Fruit fly (Drosophila melanogaster) whole organism, embryonic: ENCODE results near the gene Vps2.

ENCODE experiments used
- Abd-B ChIP-seq: fragments of 200-800 bp; sonication (Bioruptor generic); optimal IDR thresholded peaks from 2 replicates; lab custom pipeline; 2018; ENCODE audit warnings: missing biosample characterization, mild to moderate bottlenecking, missing genetic modification characterization, moderate library complexity
- Aef1 ChIP-seq: fragments of 200-800 bp; sonication (Bioruptor generic); IDR thresholded peaks from 3 replicates; pipeline ENCODE4 v1.3.6; 2022; ENCODE audit warnings: missing biosample characterization, missing genetic modification characterization
- B-H1 ChIP-seq: fragments of 200-800 bp; sonication (Bioruptor generic); IDR thresholded peaks from 3 replicates; pipeline ENCODE4 v1.3.6; 2022; ENCODE audit warnings: missing biosample characterization, missing genetic modification characterization
- B-H2 ChIP-seq: fragments of 200-800 bp; sonication (Bioruptor generic); optimal IDR thresholded peaks from 2 replicates; lab custom pipeline; 2018; ENCODE audit warnings: missing biosample characterization, mild to moderate bottlenecking, missing genetic modification characterization
- CG10209 ChIP-seq: fragments of 200-800 bp; sonication (Bioruptor generic); optimal IDR thresholded peaks from 3 replicates; lab custom pipeline; 2017; ENCODE audit warnings: missing biosample characterization, mild to moderate bottlenecking, missing genetic modification characterization, missing genetic modification reagents
- CG14667 ChIP-seq: fragments of 200-800 bp; sonication (Bioruptor generic); IDR thresholded peaks from 2 replicates; pipeline ENCODE4 v1.3.6; 2022; ENCODE audit warnings: missing biosample characterization, missing genetic modification characterization
- CG16815 ChIP-seq: fragments of 200-800 bp; sonication (Bioruptor generic); optimal IDR thresholded peaks from 3 replicates; lab custom pipeline; 2017; ENCODE audit warnings: missing biosample characterization, mild to moderate bottlenecking, missing genetic modification characterization
- CG17186 ChIP-seq: fragments of 200-800 bp; sonication (Bioruptor generic); optimal IDR thresholded peaks from 3 replicates; lab custom pipeline; 2017; ENCODE audit warnings: missing biosample characterization, missing genetic modification reagents, missing genetic modification characterization
- CG17328 ChIP-seq: fragments of 200-800 bp; sonication (Bioruptor generic); IDR thresholded peaks from 2 replicates; pipeline ENCODE4 v1.3.6; 2022; ENCODE audit warnings: missing biosample characterization, missing genetic modification characterization
- CG17361 ChIP-seq: fragments of 200-800 bp; sonication (Bioruptor generic); IDR thresholded peaks from 3 replicates; pipeline ENCODE4 v1.3.6; 2022; ENCODE audit warnings: missing biosample characterization, missing genetic modification characterization
- CG17568 ChIP-seq: fragments of 200-800 bp; sonication (Bioruptor generic); optimal IDR thresholded peaks from 2 replicates; lab custom pipeline; 2018; ENCODE audit warnings: missing biosample characterization, mild to moderate bottlenecking, missing genetic modification characterization, moderate library complexity
- CG17612 ChIP-seq: fragments of 200-800 bp; sonication (Bioruptor generic); IDR thresholded peaks from 2 replicates; pipeline ENCODE4 v1.3.6; 2022; ENCODE audit warnings: missing biosample characterization, missing genetic modification characterization
- CG2199 ChIP-seq: fragments of 200-800 bp; sonication (Bioruptor generic); IDR thresholded peaks from 3 replicates; pipeline ENCODE4 v1.3.6; 2022; ENCODE audit warnings: missing biosample characterization, missing genetic modification characterization
- CG2202 ChIP-seq: fragments of 200-800 bp; sonication (Bioruptor generic); optimal IDR thresholded peaks from 2 replicates; lab custom pipeline; 2018; ENCODE audit warnings: missing biosample characterization, mild to moderate bottlenecking, missing genetic modification characterization
- CG2875 ChIP-seq: fragments of 200-800 bp; sonication (Bioruptor generic); optimal IDR thresholded peaks from 2 replicates; lab custom pipeline; 2017; ENCODE audit warnings: missing biosample characterization, mild to moderate bottlenecking, missing genetic modification characterization, missing genetic modification reagents
- CG31365 ChIP-seq: fragments of 200-800 bp; sonication (Bioruptor generic); optimal IDR thresholded peaks from 2 replicates; lab custom pipeline; 2018; ENCODE audit warnings: missing biosample characterization, mild to moderate bottlenecking, missing genetic modification characterization
- CG4360 ChIP-seq: fragments of 200-800 bp; sonication (Bioruptor generic); IDR thresholded peaks from 2 replicates; pipeline ENCODE4 v1.3.6; 2022; ENCODE audit warnings: missing biosample characterization, missing genetic modification characterization
- CG8089 ChIP-seq: fragments of 200-800 bp; sonication (Bioruptor generic); optimal IDR thresholded peaks from 3 replicates; lab custom pipeline; 2016; ENCODE audit warnings: missing biosample characterization, missing genetic modification characterization
- CG8281 ChIP-seq: fragments of 200-800 bp; sonication (Bioruptor generic); optimal IDR thresholded peaks from 2 replicates; lab custom pipeline; 2018; ENCODE audit warnings: missing biosample characterization, mild to moderate bottlenecking, missing genetic modification characterization, moderate library complexity
- Dll ChIP-seq: fragments of 200-800 bp; sonication (Bioruptor generic); IDR thresholded peaks from 4 replicates; pipeline ENCODE4 v1.3.6; 2022; ENCODE audit warnings: missing biosample characterization, missing genetic modification characterization; ENCODE audit not compliant: partially characterized antibody
- Dp ChIP-seq: fragments of 200-800 bp; sonication (Bioruptor generic); optimal IDR thresholded peaks from 2 replicates; lab custom pipeline; 2018; ENCODE audit warnings: missing biosample characterization, mild to moderate bottlenecking, missing genetic modification characterization, moderate library complexity
- Fer2 ChIP-seq: fragments of 200-800 bp; sonication (Bioruptor generic); optimal IDR thresholded peaks from 2 replicates; lab custom pipeline; 2018; ENCODE audit warnings: missing biosample characterization, mild to moderate bottlenecking, missing genetic modification characterization, moderate library complexity
- HmgZ ChIP-seq: fragments of 200-800 bp; sonication (Bioruptor generic); optimal IDR thresholded peaks from 2 replicates; lab custom pipeline; 2018; ENCODE audit warnings: missing biosample characterization, mild to moderate bottlenecking, missing genetic modification characterization
- Hsf ChIP-seq: fragments of 200-800 bp; sonication (Bioruptor generic); optimal IDR thresholded peaks from 3 replicates; lab custom pipeline; 2016; ENCODE audit warnings: missing biosample characterization, missing genetic modification characterization
- Kr ChIP-seq: fragments of 200-800 bp; sonication (Bioruptor generic); optimal IDR thresholded peaks from 2 replicates; lab custom pipeline; 2017; ENCODE audit warnings: missing biosample characterization, mild to moderate bottlenecking, missing genetic modification characterization
- Med ChIP-seq: fragments of 200-800 bp; sonication (Bioruptor generic); peaks from one replicate; lab custom pipeline; 2016; ENCODE audit warnings: missing biosample characterization, missing genetic modification characterization, mild to moderate bottlenecking, inconsistent platforms, moderate library complexity
- NC2α ChIP-seq: fragments of 200-800 bp; sonication (Bioruptor generic); optimal IDR thresholded peaks from 2 replicates; lab custom pipeline; 2016; ENCODE audit warnings: missing biosample characterization, missing genetic modification characterization
- NfI ChIP-seq: fragments of 200-800 bp; sonication (Bioruptor generic); optimal IDR thresholded peaks from 3 replicates; lab custom pipeline; 2018; ENCODE audit warnings: missing biosample characterization, mild to moderate bottlenecking, missing genetic modification characterization, moderate library complexity
- Ravus ChIP-seq: fragments of 200-800 bp; sonication (Bioruptor generic); IDR thresholded peaks from 2 replicates; pipeline ENCODE4 v1.3.6; 2022; ENCODE audit warnings: missing biosample characterization, missing genetic modification characterization
- ab ChIP-seq: fragments of 200-800 bp; sonication (Bioruptor generic); optimal IDR thresholded peaks from 2 replicates; lab custom pipeline; 2016; ENCODE audit warnings: missing biosample characterization, missing genetic modification characterization
- al ChIP-seq: fragments of 200-800 bp; sonication (Bioruptor generic); IDR thresholded peaks from 2 replicates; pipeline ENCODE4 v1.3.6; 2022; ENCODE audit warnings: missing biosample characterization, missing genetic modification characterization
- az2 ChIP-seq: fragments of 200-800 bp; sonication (Bioruptor generic); optimal IDR thresholded peaks from 3 replicates; lab custom pipeline; 2016; ENCODE audit warnings: missing biosample characterization, missing genetic modification characterization
- bab2 ChIP-seq: fragments of 200-800 bp; sonication (Bioruptor generic); optimal IDR thresholded peaks from 2 replicates; lab custom pipeline; 2016; ENCODE audit warnings: missing biosample characterization, missing genetic modification characterization
- chm ChIP-seq: fragments of 200-800 bp; sonication (Bioruptor generic); IDR thresholded peaks from 2 replicates; pipeline ENCODE4 v1.3.6; 2022; ENCODE audit warnings: missing biosample characterization, missing genetic modification characterization
- crc ChIP-seq: fragments of 200-800 bp; sonication (Bioruptor generic); optimal IDR thresholded peaks from 2 replicates; lab custom pipeline; 2016; ENCODE audit warnings: missing biosample characterization, missing genetic modification characterization
- dysf ChIP-seq: fragments of 200-800 bp; sonication (Bioruptor generic); IDR thresholded peaks from 3 replicates; pipeline ENCODE4 v1.3.6; 2022; ENCODE audit warnings: missing biosample characterization, missing genetic modification characterization
- emc ChIP-seq: fragments of 200-800 bp; sonication (Bioruptor generic); optimal IDR thresholded peaks from 2 replicates; lab custom pipeline; 2016; ENCODE audit warnings: missing biosample characterization, missing genetic modification characterization
- fd96Cb ChIP-seq: fragments of 200-800 bp; sonication (Bioruptor generic); optimal IDR thresholded peaks from 2 replicates; lab custom pipeline; 2018; ENCODE audit warnings: missing biosample characterization, mild to moderate bottlenecking, missing genetic modification characterization, moderate library complexity
- gcm2 ChIP-seq: fragments of 200-800 bp; sonication (Bioruptor generic); optimal IDR thresholded peaks from 2 replicates; lab custom pipeline; 2016; ENCODE audit warnings: missing biosample characterization, missing genetic modification characterization
- h ChIP-seq: fragments of >200 bp; optimal IDR thresholded peaks from 2 replicates; lab custom pipeline; 2017
- hb ChIP-seq: fragments of 200-800 bp; sonication (Bioruptor generic); IDR thresholded peaks from 3 replicates; pipeline ENCODE4 v1.3.6; 2022; ENCODE audit warnings: missing biosample characterization, missing genetic modification characterization; ENCODE audit not compliant: partially characterized antibody
- kni ChIP-seq: fragments of 200-800 bp; sonication (Bioruptor generic); optimal IDR thresholded peaks from 3 replicates; lab custom pipeline; 2017; ENCODE audit warnings: mild to moderate bottlenecking, missing biosample characterization, missing genetic modification reagents, missing genetic modification characterization
- onecut ChIP-seq: fragments of 200-800 bp; sonication (Bioruptor generic); IDR thresholded peaks from 2 replicates; pipeline ENCODE4 v1.3.6; 2022; ENCODE audit warnings: missing biosample characterization, missing genetic modification characterization
- psq ChIP-seq: fragments of 200-800 bp; sonication (Bioruptor generic); optimal IDR thresholded peaks from 2 replicates; lab custom pipeline; 2017; ENCODE audit warnings: missing biosample characterization, missing genetic modification characterization
- sens ChIP-seq: fragments of 200-800 bp; sonication (Bioruptor generic); peaks from one replicate; lab custom pipeline; 2016; ENCODE audit warnings: missing biosample characterization, missing genetic modification characterization
- seq ChIP-seq: fragments of 200-800 bp; sonication (Bioruptor generic); IDR thresholded peaks from 2 replicates; pipeline ENCODE4 v1.3.6; 2022; ENCODE audit warnings: missing biosample characterization, missing genetic modification characterization
- sqz ChIP-seq: fragments of 200-800 bp; sonication (Bioruptor generic); optimal IDR thresholded peaks from 3 replicates; lab custom pipeline; 2018; ENCODE audit warnings: missing biosample characterization, mild to moderate bottlenecking, missing genetic modification characterization
- tll ChIP-seq, 2 experiments: fragments of 200-800 bp in 1 of 2; fragments of >200 bp in 1 of 2; sonication (Bioruptor generic) in 1 of 2; optimal IDR thresholded peaks; 2 replicates each; lab custom pipeline; 2017 to 2019; ENCODE audit warnings: missing biosample characterization in 2 of 2, missing genetic modification characterization in 2 of 2, mild to moderate bottlenecking in 1 of 2, moderate library complexity in 1 of 2
- twi ChIP-seq: fragments of 200-800 bp; optimal IDR thresholded peaks from 2 replicates; lab custom pipeline; 2019; ENCODE audit warnings: missing biosample characterization, mild to moderate bottlenecking, missing genetic modification characterization, moderate library complexity
- tx ChIP-seq: fragments of 200-800 bp; sonication (Bioruptor generic); optimal IDR thresholded peaks from 2 replicates; lab custom pipeline; 2016; ENCODE audit warnings: missing biosample characterization, missing genetic modification characterization
- vnd ChIP-seq: fragments of 200-800 bp; sonication (Bioruptor generic); IDR thresholded peaks from 3 replicates; pipeline ENCODE4 v1.3.6; 2022; ENCODE audit warnings: missing biosample characterization, missing genetic modification characterization; ENCODE audit not compliant: partially characterized antibody
- yki ChIP-seq: fragments of >200 bp; optimal IDR thresholded peaks from 3 replicates; lab custom pipeline; 2018
- zen2 ChIP-seq: fragments of 200-800 bp; sonication (Bioruptor generic); IDR thresholded peaks from 3 replicates; pipeline ENCODE4 v1.3.6; 2022; ENCODE audit warnings: missing biosample characterization, missing genetic modification characterization; ENCODE audit not compliant: partially characterized antibody

Gene Vps2

dm6 chr3R:26030562-26030961, 22.1 kb upstream of the Vps2 start (continued):
- TF ChIP-seq CG10209: peak; percentile 89
- TF ChIP-seq Dp: no peak
- no peak for TF ChIP-seq Ravus (GFP tag; lab: Robert Waterston, UW)
- no peak for TF ChIP-seq psq (GFP tag; lab: Kevin White, UChicago)
- TF ChIP-seq CG17568 (GFP tag; lab: Kevin White, UChicago): no peak
- TF ChIP-seq CG8089 (GFP tag; lab: Kevin White, UChicago): no peak
- TF ChIP-seq bab2: no peak
- no peak for TF ChIP-seq Med
- TF ChIP-seq NC2α (GFP tag; lab: Kevin White, UChicago): no peak
- no peak for TF ChIP-seq CG2202 (tag; lab: Kevin White, UChicago)
- TF ChIP-seq yki (lab: Kevin White, UChicago): no peak
- TF ChIP-seq tx (GFP tag; lab: Kevin White, UChicago): no peak
- TF ChIP-seq fd96Cb: no peak
- TF ChIP-seq vnd (GFP tag; lab: Robert Waterston, UW): no peak
- no peak for TF ChIP-seq az2
- no peak for TF ChIP-seq HmgZ (tag; lab: Kevin White, UChicago)
- no peak for TF ChIP-seq ab (GFP tag; lab: Kevin White, UChicago)
- TF ChIP-seq CG17612 (GFP tag; lab: Robert Waterston, UW): no peak
- no peak for TF ChIP-seq Aef1
- TF ChIP-seq CG14667 (GFP tag; lab: Robert Waterston, UW): no peak
- TF ChIP-seq CG17186: no peak
- no peak for TF ChIP-seq seq (GFP tag; lab: Robert Waterston, UW)
- no peak for TF ChIP-seq hb (GFP tag; lab: Robert Waterston, UW)
- no peak for TF ChIP-seq B-H1 (GFP tag; lab: Robert Waterston, UW)
- TF ChIP-seq Abd-B (GFP tag; lab: Kevin White, UChicago): no peak
- no peak for TF ChIP-seq NfI (GFP tag; lab: Kevin White, UChicago)
- TF ChIP-seq CG31365 (tag; lab: Kevin White, UChicago): no peak
- no peak for TF ChIP-seq CG16815 (GFP tag; lab: Kevin White, UChicago)
- no peak for TF ChIP-seq gcm2
- peak; percentile 79 for TF ChIP-seq twi (tag; lab: Kevin White, UChicago)
- TF ChIP-seq CG2875 (GFP tag; lab: Kevin White, UChicago): no peak
- no peak for TF ChIP-seq Dll (GFP tag; lab: Robert Waterston, UW)
- no peak for TF ChIP-seq zen2 (GFP tag; lab: Robert Waterston, UW)
- TF ChIP-seq al: no peak
- peak; percentile 57; the same call in 1 of the 3 replicates for TF ChIP-seq CG2199 (GFP tag; lab: Robert Waterston, UW)
- no peak for TF ChIP-seq Hsf (GFP tag; lab: Kevin White, UChicago)
- TF ChIP-seq h (lab: Kevin White, UChicago): no peak
- TF ChIP-seq crc (GFP tag; lab: Kevin White, UChicago): no peak
- TF ChIP-seq emc: no peak
- TF ChIP-seq B-H2 (GFP tag; lab: Kevin White, UChicago): no peak
- TF ChIP-seq chm: peak; percentile 44; the same call in 1 of the 2 replicates
- no peak for TF ChIP-seq CG17328 (GFP tag; lab: Robert Waterston, UW)

DNA sequence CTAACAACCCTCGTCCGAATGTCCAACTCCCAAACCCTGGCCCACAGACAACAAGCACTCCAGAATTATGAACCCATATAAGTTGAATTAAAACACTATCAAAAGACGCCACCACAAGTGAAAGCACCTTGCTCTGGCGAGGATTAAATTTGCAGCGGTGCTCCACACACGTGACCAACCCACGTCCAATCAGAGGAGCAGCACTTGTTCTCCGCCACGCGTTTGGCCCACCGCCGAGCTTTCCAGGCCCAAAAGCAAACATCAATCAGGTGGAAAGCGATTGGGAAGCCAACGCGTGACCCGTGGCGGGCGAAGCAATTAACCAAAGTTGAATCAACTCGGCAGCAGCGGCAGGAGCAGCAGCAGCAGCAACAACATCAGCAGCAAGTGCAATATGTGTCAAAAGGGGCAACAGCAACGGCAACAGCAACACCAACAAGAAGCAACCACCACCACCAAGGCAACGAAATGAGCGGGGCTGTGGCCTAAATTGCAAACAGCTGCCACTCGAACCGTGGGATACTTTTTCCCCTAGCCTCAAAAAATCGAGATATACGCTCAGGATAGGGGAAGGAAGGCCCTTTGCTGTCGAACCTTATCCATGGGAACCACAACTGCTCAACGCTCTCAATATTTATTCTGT, 20.5 kb upstream of the Vps2 start:
- TF ChIP-seq CG17186: no peak
- TF ChIP-seq dysf (GFP tag; lab: Robert Waterston, UW): 0 out of 3 replicates have a peak, but pooled peaks have one; percentile 31
- TF ChIP-seq kni (GFP tag; lab: Kevin White, UChicago): peak; percentile 72
- peak; percentile 85 for TF ChIP-seq sqz
- TF ChIP-seq CG17361 (GFP tag; lab: Robert Waterston, UW): no peak
- no peak for TF ChIP-seq Fer2
- TF ChIP-seq twi (tag; lab: Kevin White, UChicago): peak; percentile 89
- no peak for TF ChIP-seq onecut (GFP tag; lab: Robert Waterston, UW)
- TF ChIP-seq CG4360 (GFP tag; lab: Robert Waterston, UW): peak; percentile 91
- peak; percentile 46 for TF ChIP-seq sens (GFP tag; lab: Kevin White, UChicago)
- peak; percentile 87 for TF ChIP-seq Kr
- TF ChIP-seq tll (GFP tag; optimal IDR thresholded peaks at IDR 0.05; lab: Kevin White, UChicago): peak in 1 of 2 experiments; percentile 44
- peak; percentile 30 for TF ChIP-seq CG8281 (tag; lab: Kevin White, UChicago)
